Worm (Caenorhabditis elegans): ENCODE results near the gene rsp-3.
A peak's percentile ranks its signal among the peaks of the same experiment; 100 is the strongest.

The rsp-3 gene

DNA sequence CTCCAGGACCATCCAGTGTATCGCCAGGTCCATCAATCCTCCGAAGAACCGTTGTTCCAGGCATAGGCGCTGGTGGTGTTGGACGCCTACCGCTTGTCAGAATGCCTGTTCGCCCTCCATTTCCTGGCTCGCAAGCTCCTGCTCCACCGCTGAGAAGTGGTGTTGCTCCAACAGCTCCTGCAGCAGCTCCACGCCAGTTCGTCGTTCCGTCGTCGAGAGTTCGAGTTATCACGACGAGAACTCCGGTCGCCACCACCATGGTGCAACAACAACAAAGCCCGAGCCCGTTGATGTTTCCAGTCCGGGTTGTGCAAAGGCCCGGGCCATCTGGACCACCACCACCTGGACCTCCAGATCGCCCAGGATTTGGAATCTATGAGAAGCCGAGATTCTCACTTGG is 40.4 kb upstream of the rsp-3 start:
- TF ChIP-seq elt-3 (tag; optimal IDR thresholded peaks at IDR 0.05) (no peak), blmp-1 (tag; optimal IDR thresholded peaks at IDR 0.05; ENCODE audit: insufficient read depth) (no peak), lin-11 (tag; optimal IDR thresholded peaks at IDR 0.05) (no peak), C34F6.9 (tag; optimal IDR thresholded peaks at IDR 0.05) (no peak), zag-1 (tag; optimal IDR thresholded peaks at IDR 0.05) (no peak), unc-39 (tag; optimal IDR thresholded peaks at IDR 0.05) (no peak), lin-39 (tag; optimal IDR thresholded peaks at IDR 0.05) (no peak), nhr-237 (tag; optimal IDR thresholded peaks at IDR 0.05) (no peak), nhr-25 (tag; optimal IDR thresholded peaks at IDR 0.05) (no peak), nhr-77 (tag; optimal IDR thresholded peaks at IDR 0.05) (no peak), nhr-12 (tag; optimal IDR thresholded peaks at IDR 0.05) (no peak), Y55F3AM.14 (GFP tag; optimal IDR thresholded peaks at IDR 0.05) (no peak), ZK546.5 (tag; optimal IDR thresholded peaks at IDR 0.05) (no peak), mab-5 (tag; optimal IDR thresholded peaks at IDR 0.05) (no peak), snpc-4 (tag; optimal IDR thresholded peaks at IDR 0.05) (no peak), unc-55 (GFP tag; optimal IDR thresholded peaks at IDR 0.05) (no peak), peb-1 (tag; optimal IDR thresholded peaks at IDR 0.05) (no peak)

DNA sequence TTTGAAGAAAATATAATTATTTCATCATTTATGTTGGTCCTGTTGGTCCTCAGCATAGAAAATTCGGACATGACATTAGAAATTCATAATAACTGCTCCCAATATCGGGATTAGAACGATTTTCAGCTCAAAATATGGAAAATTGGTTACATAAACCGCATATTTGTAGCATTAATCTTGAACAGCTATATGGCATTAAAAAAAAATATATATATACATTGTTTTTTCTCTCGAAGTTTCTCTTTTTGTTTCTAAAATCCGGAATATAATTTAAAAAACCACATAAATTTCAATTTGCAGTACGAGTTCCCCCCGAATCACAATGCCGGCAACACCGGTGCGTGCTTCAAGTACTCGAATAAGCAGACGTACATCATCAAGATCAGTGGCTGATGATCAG is 26.5 kb upstream of the rsp-3 start, which contains the start of gene ssl-1:
Gene ssl-1, plus strand, starts transcription at position 301 of the 400 bp plus-strand sequence.
- TF ChIP-seq nhr-129 (tag; optimal IDR thresholded peaks at IDR 0.05) (no peak), lin-13 (GFP tag; optimal IDR thresholded peaks at IDR 0.05) (no peak), nhr-21 (tag; optimal IDR thresholded peaks at IDR 0.05) (no peak), mab-5 (tag; optimal IDR thresholded peaks at IDR 0.05) (no peak), ztf-4 (tag; optimal IDR thresholded peaks at IDR 0.05) (no peak), unc-39 (tag; optimal IDR thresholded peaks at IDR 0.05) (no peak), sma-9 (GFP tag; optimal IDR thresholded peaks at IDR 0.05) (no peak), sma-9 (tag; optimal IDR thresholded peaks at IDR 0.05) (no peak), sem-4 (tag; optimal IDR thresholded peaks at IDR 0.05) (no peak)

DNA sequence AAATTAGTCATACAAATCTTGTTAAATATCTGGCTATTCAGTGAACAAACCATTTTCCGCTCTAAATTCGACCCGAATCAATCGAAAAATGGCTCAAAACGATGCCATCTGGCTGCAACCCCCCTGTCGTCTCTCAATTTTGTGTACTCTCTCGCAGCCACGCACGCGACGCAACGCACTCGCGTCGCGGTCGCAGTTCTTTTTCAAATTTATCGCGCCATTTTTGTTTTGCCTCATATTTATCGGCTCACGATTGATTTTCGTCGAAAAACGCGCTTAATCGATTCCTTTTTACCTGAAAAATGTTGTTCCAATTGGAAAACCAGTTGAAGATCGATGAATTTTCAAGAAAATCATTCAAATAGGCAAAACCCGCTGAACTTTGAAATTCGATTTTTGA is 26.1 kb upstream of the rsp-3 start:
- TF ChIP-seq Y55F3AM.14 (GFP tag; optimal IDR thresholded peaks at IDR 0.05) (no peak), nhr-12 (tag; optimal IDR thresholded peaks at IDR 0.05) (no peak), nhr-11 (tag; optimal IDR thresholded peaks at IDR 0.05) (no peak), unc-55 (GFP tag; optimal IDR thresholded peaks at IDR 0.05) (peak; percentile 48), skn-1 (tag; optimal IDR thresholded peaks at IDR 0.05) (no peak), C34F6.9 (tag; optimal IDR thresholded peaks at IDR 0.05) (peak; percentile 63), lin-39 (tag; optimal IDR thresholded peaks at IDR 0.05) (no peak), lin-11 (tag; optimal IDR thresholded peaks at IDR 0.05) (peak; percentile 45), mab-5 (tag; optimal IDR thresholded peaks at IDR 0.05) (no peak), unc-62 (GFP tag; optimal IDR thresholded peaks at IDR 0.05) (no peak), F13H6.1 (tag; optimal IDR thresholded peaks at IDR 0.05) (no peak), nhr-129 (tag; optimal IDR thresholded peaks at IDR 0.05) (no peak), nhr-10 (tag; optimal IDR thresholded peaks at IDR 0.05) (no peak), ZK546.5 (tag; optimal IDR thresholded peaks at IDR 0.05) (no peak), sma-3 (GFP tag; optimal IDR thresholded peaks at IDR 0.05) (no peak), lsy-2 (tag; optimal IDR thresholded peaks at IDR 0.05) (peak in 1 of 2 experiments; percentile 43), ztf-1 (GFP tag; conservative IDR thresholded peaks at IDR 0.05) (no peak), blmp-1 (tag; optimal IDR thresholded peaks at IDR 0.05; ENCODE audit: insufficient read depth) (no peak), crh-2 (tag; optimal IDR thresholded peaks at IDR 0.05) (peak; percentile 4), ama-1 (optimal IDR thresholded peaks at IDR 0.05) (peak; percentile 64), unc-39 (tag; optimal IDR thresholded peaks at IDR 0.05) (no peak), alr-1 (tag; optimal IDR thresholded peaks at IDR 0.05) (no peak), dmd-4 (tag; optimal IDR thresholded peaks at IDR 0.05) (no peak), sem-4 (tag; optimal IDR thresholded peaks at IDR 0.05) (no peak)

DNA sequence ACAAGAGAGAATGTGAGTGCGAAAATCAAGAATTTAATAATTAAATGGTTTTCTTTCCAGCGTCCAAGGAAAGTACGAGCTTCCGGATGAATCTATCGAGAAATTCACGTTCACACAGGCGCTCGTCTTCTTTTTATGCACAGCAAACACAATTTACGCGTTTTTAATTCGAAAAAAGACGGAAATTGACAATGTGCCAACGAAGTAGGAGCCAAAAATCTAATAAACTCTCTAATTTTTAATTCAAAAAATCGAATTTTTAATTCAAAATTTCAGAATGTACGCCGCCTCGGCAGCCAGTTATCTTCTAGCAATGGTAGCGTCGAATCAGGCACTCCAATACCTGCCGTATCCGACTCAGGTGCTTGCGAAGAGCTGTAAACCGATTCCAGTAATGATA is 24.0 kb upstream of the rsp-3 start:
- TF ChIP-seq alr-1 (tag; optimal IDR thresholded peaks at IDR 0.05) (no peak), lin-11 (tag; optimal IDR thresholded peaks at IDR 0.05) (no peak), ama-1 (optimal IDR thresholded peaks at IDR 0.05) (no peak), sma-3 (GFP tag; optimal IDR thresholded peaks at IDR 0.05) (no peak), ztf-11 (tag; optimal IDR thresholded peaks at IDR 0.05) (no peak), Y55F3AM.14 (GFP tag; optimal IDR thresholded peaks at IDR 0.05) (no peak), ceh-16 (tag; optimal IDR thresholded peaks at IDR 0.05) (no peak), nhr-10 (tag; optimal IDR thresholded peaks at IDR 0.05) (no peak), dmd-4 (tag; optimal IDR thresholded peaks at IDR 0.05) (no peak), mdl-1 (tag; optimal IDR thresholded peaks at IDR 0.05) (no peak)
